Worm (Caenorhabditis elegans) whole organism, young adult: ENCODE data around the gene W02B12.16.

Experiments used
- B0336.3 ChIP-seq: fragments of 200-800 bp; sonication (Bioruptor generic); IDR thresholded peaks from 2 replicates; pipeline ENCODE4 v1.3.6; 2022; ENCODE audit warnings: missing genetic modification characterization, missing compliant biosample characterization
- F49E8.2 ChIP-seq: sonication (generic microtip); optimal IDR thresholded peaks from 3 replicates; lab custom pipeline; 2017; ENCODE audit warnings: missing genetic modification characterization, mild to moderate bottlenecking, missing compliant biosample characterization, antibody characterized with exemption, moderate library complexity; ENCODE audit not compliant: insufficient read depth
- F57C9.4 ChIP-seq: sonication (generic microtip); optimal IDR thresholded peaks from 2 replicates; lab custom pipeline; 2017; ENCODE audit warnings: mild to moderate bottlenecking, missing genetic modification characterization, missing compliant biosample characterization
- K11D2.4 ChIP-seq: fragments of 200-800 bp; sonication (Bioruptor generic); IDR thresholded peaks from 2 replicates; pipeline ENCODE4 v1.3.6; 2022; ENCODE audit warnings: missing genetic modification reagents, missing genetic modification characterization, missing compliant biosample characterization
- K12H6.12 ChIP-seq: fragments of 200-800 bp; sonication (Bioruptor generic); optimal IDR thresholded peaks from 2 replicates; lab custom pipeline; 2018; ENCODE audit warnings: mild to moderate bottlenecking, missing genetic modification characterization, missing compliant biosample characterization
- T07F8.4 ChIP-seq: sonication (generic microtip); optimal IDR thresholded peaks from 2 replicates; lab custom pipeline; 2016; ENCODE audit warnings: mild to moderate bottlenecking, missing genetic modification characterization, moderate library complexity, missing compliant biosample characterization
- attf-3 ChIP-seq: fragments of 200-800 bp; sonication (Bioruptor generic); conservative IDR thresholded peaks from 2 replicates; pipeline ENCODE4 v1.3.6; 2022; ENCODE audit warnings: missing genetic modification reagents, missing genetic modification characterization, missing compliant biosample characterization
- bed-1 ChIP-seq: fragments of 200-800 bp; sonication (Bioruptor generic); IDR thresholded peaks from 2 replicates; pipeline ENCODE4 v1.3.6; 2022; ENCODE audit warnings: missing genetic modification reagents, missing genetic modification characterization, missing compliant biosample characterization
- ccch-3 ChIP-seq: fragments of 200-800 bp; sonication (Bioruptor generic); optimal IDR thresholded peaks from 2 replicates; lab custom pipeline; 2018; ENCODE audit warnings: mild to moderate bottlenecking, missing genetic modification characterization, missing compliant biosample characterization
- ceh-40 ChIP-seq: fragments of 200-800 bp; sonication (Bioruptor generic); IDR thresholded peaks from 2 replicates; pipeline ENCODE4 v1.3.6; 2022; ENCODE audit warnings: missing genetic modification characterization, missing compliant biosample characterization
- chd-7 ChIP-seq: sonication (generic microtip); optimal IDR thresholded peaks from 2 replicates; lab custom pipeline; 2016; ENCODE audit warnings: mild to moderate bottlenecking, missing genetic modification characterization, moderate library complexity, missing compliant biosample characterization
- dox-1 ChIP-seq: fragments of 200-800 bp; sonication (Bioruptor generic); IDR thresholded peaks from 2 replicates; pipeline ENCODE4 v1.3.6; 2022; ENCODE audit warnings: missing genetic modification reagents, missing genetic modification characterization, missing compliant biosample characterization
- dpl-1 ChIP-seq: fragments of 150-350 bp; optimal IDR thresholded peaks from 2 replicates; lab custom pipeline; 2014; ENCODE audit warnings: missing biosample characterization, missing genetic modification reagents, missing genetic modification characterization
- egl-18 ChIP-seq: fragments of 200-800 bp; sonication (Bioruptor generic); IDR thresholded peaks from 2 replicates; pipeline ENCODE4 v1.3.6; 2022; ENCODE audit warnings: missing genetic modification reagents, missing genetic modification characterization, missing compliant biosample characterization
- egrh-3 ChIP-seq: fragments of 200-800 bp; sonication (Bioruptor generic); IDR thresholded peaks from 2 replicates; pipeline ENCODE4 v1.3.6; 2022; ENCODE audit warnings: missing genetic modification reagents, missing genetic modification characterization, missing compliant biosample characterization
- ekl-4 ChIP-seq: fragments of 200-800 bp; sonication (Bioruptor generic); IDR thresholded peaks from 2 replicates; pipeline ENCODE4 v1.3.6; 2022; ENCODE audit warnings: missing genetic modification reagents, missing genetic modification characterization, missing compliant biosample characterization
- fkh-3 ChIP-seq: sonication (generic microtip); optimal IDR thresholded peaks from 2 replicates; lab custom pipeline; 2016; ENCODE audit warnings: mild to moderate bottlenecking, missing genetic modification characterization, missing compliant biosample characterization
- him-1 ChIP-seq: sonication (generic microtip); optimal IDR thresholded peaks from 2 replicates; lab custom pipeline; 2016; ENCODE audit warnings: missing genotype, missing genetic modification reagents, missing genetic modification characterization, missing compliant biosample characterization
- hmg-1.2 ChIP-seq: fragments of 200-800 bp; sonication (Bioruptor generic); IDR thresholded peaks from 2 replicates; pipeline ENCODE4 v1.3.6; 2022; ENCODE audit warnings: missing genetic modification reagents, missing genetic modification characterization, missing compliant biosample characterization
- lin-26 ChIP-seq: fragments of 200-800 bp; sonication (Bioruptor generic); IDR thresholded peaks from 2 replicates; pipeline ENCODE4 v1.3.6; 2022; ENCODE audit warnings: missing genetic modification reagents, missing genetic modification characterization, missing compliant biosample characterization
- lin-35 ChIP-seq, 3 experiments: fragments of 150-350 bp in 2 of 3; sonication (generic microtip) in 1 of 3; optimal IDR thresholded peaks; 2 replicates each; lab custom pipeline; 2014 to 2018; ENCODE audit warnings: missing biosample characterization in 3 of 3, missing genetic modification characterization in 3 of 3, missing genetic modification reagents in 3 of 3
- lsl-1 ChIP-seq: fragments of 200-800 bp; sonication (Bioruptor generic); optimal IDR thresholded peaks from 2 replicates; lab custom pipeline; 2018; ENCODE audit warnings: mild to moderate bottlenecking, missing genetic modification characterization, moderate library complexity, missing compliant biosample characterization
- lsy-27 ChIP-seq: sonication (generic microtip); optimal IDR thresholded peaks from 2 replicates; lab custom pipeline; 2017; ENCODE audit warnings: missing genetic modification characterization, mild to moderate bottlenecking, missing compliant biosample characterization, antibody characterized with exemption, missing genotype, borderline replicate concordance; ENCODE audit not compliant: insufficient read depth
- nhr-80 ChIP-seq: sonication (generic microtip); optimal IDR thresholded peaks from 2 replicates; lab custom pipeline; 2016; ENCODE audit warnings: missing genetic modification characterization, missing compliant biosample characterization
- repo-1 ChIP-seq: sonication (generic microtip); optimal IDR thresholded peaks from 2 replicates; lab custom pipeline; 2017; ENCODE audit warnings: mild to moderate bottlenecking, missing genetic modification characterization, missing compliant biosample characterization
- rpc-1 ChIP-seq, 2 experiments: fragments of 150-350 bp in 1 of 2; sonication (generic microtip) in 1 of 2; optimal IDR thresholded peaks; 2 replicates each; lab custom pipeline; 2014 to 2018; ENCODE audit warnings: missing biosample characterization in 1 of 2, missing genetic modification characterization in 1 of 2, missing genetic modification reagents in 1 of 2, missing genotype in 1 of 2
- snpc-1.3 ChIP-seq: sonication (generic microtip); optimal IDR thresholded peaks from 2 replicates; lab custom pipeline; 2017; ENCODE audit warnings: missing genetic modification characterization, mild to moderate bottlenecking, missing compliant biosample characterization, antibody characterized with exemption, moderate library complexity, missing genotype, missing genetic modification reagents; ENCODE audit not compliant: insufficient read depth
- snpc-4 ChIP-seq, 5 experiments: fragments of 150-350 bp in 1 of 5; sonication (generic microtip) in 4 of 5; optimal IDR thresholded peaks; 2 replicates each; lab custom pipeline; 2014 to 2018; ENCODE audit warnings: missing genetic modification characterization in 5 of 5, missing biosample characterization in 3 of 5, antibody characterized with exemption in 2 of 5, mild to moderate bottlenecking in 2 of 5, missing compliant biosample characterization in 2 of 5, missing genotype in 2 of 5, moderate library complexity in 2 of 5, missing genetic modification reagents in 1 of 5
- zfh-2 ChIP-seq: fragments of 200-800 bp; sonication (Bioruptor generic); conservative IDR thresholded peaks from 2 replicates; pipeline ENCODE4 v1.3.6; 2022; ENCODE audit warnings: missing genetic modification reagents, missing genetic modification characterization, missing compliant biosample characterization
- zim-3 ChIP-seq: sonication (generic microtip); optimal IDR thresholded peaks from 2 replicates; lab custom pipeline; 2017; ENCODE audit warnings: mild to moderate bottlenecking, missing genetic modification characterization, moderate library complexity, missing compliant biosample characterization
- ztf-18 ChIP-seq: sonication (generic microtip); optimal IDR thresholded peaks from 2 replicates; lab custom pipeline; 2016; ENCODE audit warnings: missing genotype, mild to moderate bottlenecking, missing genetic modification characterization, missing compliant biosample characterization
- ztf-22 ChIP-seq: fragments of 200-800 bp; sonication (Bioruptor generic); optimal IDR thresholded peaks from 2 replicates; lab custom pipeline; 2018; ENCODE audit warnings: mild to moderate bottlenecking, missing genetic modification characterization, moderate library complexity, missing compliant biosample characterization
- ztf-25 ChIP-seq: fragments of 200-800 bp; sonication (Bioruptor generic); IDR thresholded peaks from 2 replicates; pipeline ENCODE4 v1.3.6; 2022; ENCODE audit warnings: missing genetic modification reagents, missing genetic modification characterization, missing compliant biosample characterization
- ztf-28 ChIP-seq: fragments of 200-800 bp; sonication (Bioruptor generic); IDR thresholded peaks from 2 replicates; pipeline ENCODE4 v1.3.6; 2022; ENCODE audit warnings: missing genetic modification reagents, missing genetic modification characterization, missing compliant biosample characterization

Gene W02B12.16

ce11 chrII:11453025-11453424 is 23.3 kb downstream of the W02B12.16 start, which contains the start of gene rsp-1 (continued):
- TF ChIP-seq rpc-1 (optimal IDR thresholded peaks at IDR 0.05; lab: Kevin White, UChicago) (no peak), rpc-1 (tag; optimal IDR thresholded peaks at IDR 0.05; lab: Kevin White, UChicago) (no peak), bed-1 (GFP tag; lab: Robert Waterston, UW) (no peak), snpc-1.3 (tag; lab: Kevin White, UChicago) (peak; percentile 72), ztf-25 (GFP tag; lab: Robert Waterston, UW) (no peak), chd-7 (peak; percentile 64), F57C9.4 (no peak)

ce11 chrII:11452498-11453005 is 23.8 kb downstream of the W02B12.16 start, which contains the start of gene rsp-2:
Gene rsp-2, minus strand, starts transcription at chrII:11452955.
- no peak for TF ChIP-seq lsl-1 (GFP tag; lab: Kevin White, UChicago)
- no peak for TF ChIP-seq dox-1 (GFP tag; lab: Robert Waterston, UW)
- no peak for TF ChIP-seq ztf-18 (tag; lab: Kevin White, UChicago)
- TF ChIP-seq hmg-1.2, result no peak
- no peak for TF ChIP-seq nhr-80 (tag; lab: Kevin White, UChicago)
- no peak for TF ChIP-seq ekl-4
- no peak for TF ChIP-seq him-1 (tag; lab: Kevin White, UChicago)
- no peak for TF ChIP-seq lsy-27
- no peak for TF ChIP-seq ccch-3
- no peak for TF ChIP-seq K11D2.4
- TF ChIP-seq repo-1 (tag; lab: Kevin White, UChicago), result no peak
- TF ChIP-seq ztf-22 (GFP tag; lab: Kevin White, UChicago), result no peak
- TF ChIP-seq B0336.3, result no peak
- no peak for TF ChIP-seq dpl-1 (GFP tag; lab: Kevin White, UChicago)
- no peak for TF ChIP-seq F49E8.2
- TF ChIP-seq ceh-40 (GFP tag; lab: Robert Waterston, UW), result no peak
- TF ChIP-seq K12H6.12 (tag; lab: Kevin White, UChicago), result no peak
- TF ChIP-seq, all 124 proteins: peak for 0

ce11 chrII:11451738-11452137 is 24.6 kb downstream of the W02B12.16 start:
- TF ChIP-seq zfh-2 (GFP tag; lab: Robert Waterston, UW), result peak; percentile 78
- peak; percentile 2 for TF ChIP-seq fkh-3 (tag; lab: Kevin White, UChicago)
- TF ChIP-seq attf-3 (GFP tag; lab: Robert Waterston, UW), result no peak
- no peak for TF ChIP-seq ztf-28
- peak; percentile 28; the same call in 1 of the 2 replicates for TF ChIP-seq egrh-3 (GFP tag; lab: Robert Waterston, UW)

ce11 chrII:11450882-11451281 is 25.4 kb downstream of the W02B12.16 start:
- no peak for TF ChIP-seq snpc-4 (GFP tag; optimal IDR thresholded peaks at IDR 0.05; lab: Kevin White, UChicago)
- TF ChIP-seq snpc-4 (tag; optimal IDR thresholded peaks at IDR 0.05; lab: Kevin White, UChicago), result no peak
- no peak for TF ChIP-seq lin-26 (GFP tag; lab: Robert Waterston, UW)
- TF ChIP-seq him-1 (tag; lab: Kevin White, UChicago), result no peak
- no peak for TF ChIP-seq egl-18 (GFP tag; lab: Robert Waterston, UW)
- TF ChIP-seq zim-3 (tag; lab: Kevin White, UChicago), result no peak
- peak in 1 of 3 experiments; percentile 3 for TF ChIP-seq lin-35 (GFP tag; optimal IDR thresholded peaks at IDR 0.05; lab: Kevin White, UChicago)
- TF ChIP-seq T07F8.4 (tag; lab: Kevin White, UChicago), result no peak
